Worm (Caenorhabditis elegans) whole organism, early embryonic: ENCODE measurements around the gene B0001.5.
A peak's percentile ranks its signal among the peaks of the same experiment; 100 is the strongest.
"Not testable (repeated sequence)": the region's sequence is repeated elsewhere in the genome, so short reads cannot be mapped to it uniquely, and the experiment has no call there.

Experiments used
- B0310.2 ChIP-seq: sonication (generic microtip); optimal IDR thresholded peaks from 2 replicates; lab custom pipeline; 2016; ENCODE audit warnings: mild to moderate bottlenecking, missing genetic modification characterization, missing compliant biosample characterization
- F13C5.2 ChIP-seq: sonication (generic microtip); optimal IDR thresholded peaks from 2 replicates; lab custom pipeline; 2017; ENCODE audit warnings: mild to moderate bottlenecking, missing genetic modification characterization, inconsistent platforms, missing compliant biosample characterization
- ama-1 ChIP-seq: fragments of 150-350 bp; optimal IDR thresholded peaks from 2 replicates; lab custom pipeline; 2014
- ceh-13 ChIP-seq: fragments of 200-800 bp; sonication (Bioruptor generic); optimal IDR thresholded peaks from 2 replicates; lab custom pipeline; 2018; ENCODE audit warnings: mild to moderate bottlenecking, missing genetic modification characterization, missing compliant biosample characterization
- ceh-36 ChIP-seq: sonication (generic microtip); optimal IDR thresholded peaks from 2 replicates; lab custom pipeline; 2016; ENCODE audit warnings: missing genetic modification characterization, inconsistent platforms, missing compliant biosample characterization
- ets-7 ChIP-seq: sonication (generic microtip); optimal IDR thresholded peaks from 2 replicates; lab custom pipeline; 2016; ENCODE audit warnings: missing genotype, missing genetic modification characterization, missing compliant biosample characterization
- flt-1 ChIP-seq: fragments of 200-800 bp; sonication (Bioruptor generic); IDR thresholded peaks from 2 replicates; pipeline ENCODE4 v1.3.6; 2022; ENCODE audit warnings: missing genetic modification characterization, missing compliant biosample characterization
- hmbx-1 ChIP-seq: sonication (generic microtip); optimal IDR thresholded peaks from 2 replicates; lab custom pipeline; 2016; ENCODE audit warnings: mild to moderate bottlenecking, missing genetic modification characterization, missing compliant biosample characterization
- hmg-4 ChIP-seq: fragments of 200-800 bp; sonication (Bioruptor generic); optimal IDR thresholded peaks from 2 replicates; lab custom pipeline; 2018; ENCODE audit warnings: mild to moderate bottlenecking, missing genetic modification characterization, missing compliant biosample characterization
- pes-1 ChIP-seq: fragments of 200-800 bp; sonication (Bioruptor generic); IDR thresholded peaks from 2 replicates; pipeline ENCODE4 v1.3.6; 2022; ENCODE audit warnings: missing genetic modification reagents, missing genetic modification characterization, missing compliant biosample characterization
- scrt-1 ChIP-seq: fragments of 200-800 bp; sonication (Bioruptor generic); IDR thresholded peaks from 2 replicates; pipeline ENCODE4 v1.3.6; 2022; ENCODE audit warnings: missing genetic modification characterization, missing compliant biosample characterization
- sea-1 ChIP-seq: fragments of 200-800 bp; sonication (Bioruptor generic); conservative IDR thresholded peaks from 2 replicates; pipeline ENCODE4 v1.3.6; 2022; ENCODE audit warnings: missing genetic modification characterization, missing compliant biosample characterization
- tbx-37 ChIP-seq: fragments of 200-800 bp; sonication (Bioruptor generic); conservative IDR thresholded peaks from 2 replicates; pipeline ENCODE4 v1.3.6; 2022; ENCODE audit warnings: missing genetic modification reagents, missing genetic modification characterization, missing compliant biosample characterization
- tra-4 ChIP-seq: sonication (generic microtip); optimal IDR thresholded peaks from 2 replicates; lab custom pipeline; 2017; ENCODE audit warnings: missing genetic modification characterization, missing compliant biosample characterization

DNA sequence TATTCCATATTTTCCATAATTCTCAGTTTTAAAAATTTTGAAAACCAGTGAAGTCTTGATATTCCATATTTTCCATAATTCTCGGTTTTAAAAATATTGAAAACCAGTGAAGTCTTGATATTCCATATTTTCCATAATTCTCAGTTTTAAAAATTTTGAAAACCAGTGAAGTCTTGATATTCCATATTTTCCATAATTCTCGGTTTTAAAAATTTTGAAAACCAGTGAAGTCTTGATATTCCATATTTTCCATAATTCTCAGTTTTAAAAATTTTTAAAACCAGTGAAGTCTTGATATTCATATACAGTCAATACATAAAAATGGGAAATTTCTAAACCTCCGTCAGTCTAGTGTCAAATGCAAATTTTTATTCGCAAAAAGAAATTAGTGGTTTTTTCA lies 27.3 kb upstream of the B0001.5 start:
- not testable (repeated sequence) for TF ChIP-seq ama-1; tbx-37 (GFP tag; lab: Robert Waterston, UW); B0310.2 (tag; lab: Kevin White, UChicago); F13C5.2 (tag; lab: Kevin White, UChicago); ceh-13 (GFP tag; lab: Kevin White, UChicago); hmbx-1 (tag; lab: Kevin White, UChicago); sea-1; ceh-36; scrt-1 (GFP tag; lab: Robert Waterston, UW); ets-7 (tag; lab: Kevin White, UChicago); pes-1 (GFP tag; lab: Robert Waterston, UW); tra-4 (tag; lab: Kevin White, UChicago); hmg-4 (GFP tag; lab: Kevin White, UChicago)
- TF ChIP-seq flt-1 = peak; percentile 56; the same call in 1 of the 2 replicates
